Worm (Caenorhabditis elegans): ENCODE data around the gene F32B6.4.

ce11 chrIV:9866865-9867264 lies 25.0 kb downstream of the F32B6.4 start:
- TF ChIP-seq Y55F3AM.14 (GFP tag; optimal IDR thresholded peaks at IDR 0.05), result no peak
- no peak for TF ChIP-seq zag-1 (tag; optimal IDR thresholded peaks at IDR 0.05)
- TF ChIP-seq mbf-1 (tag; optimal IDR thresholded peaks at IDR 0.05), result no peak
- no peak for TF ChIP-seq nhr-77 (tag; optimal IDR thresholded peaks at IDR 0.05)
- TF ChIP-seq R02D3.7 (tag; optimal IDR thresholded peaks at IDR 0.05), result no peak
- TF ChIP-seq ztf-1 (GFP tag; conservative IDR thresholded peaks at IDR 0.05), result no peak
- no peak for TF ChIP-seq crh-2 (tag; optimal IDR thresholded peaks at IDR 0.05)
- no peak for TF ChIP-seq lin-39 (tag; optimal IDR thresholded peaks at IDR 0.05)
- no peak for TF ChIP-seq ceh-82 (tag; optimal IDR thresholded peaks at IDR 0.05)
- TF ChIP-seq snpc-4 (tag; optimal IDR thresholded peaks at IDR 0.05), result no peak
- TF ChIP-seq nhr-25 (tag; optimal IDR thresholded peaks at IDR 0.05), result no peak
